Fruit fly (Drosophila melanogaster) S2 (cell line): Measurements from ENCODE around the gene Manf.

Experiments used
- CG8478 ChIP-seq: fragments of >200 bp; optimal IDR thresholded peaks from 2 replicates; lab custom pipeline; 2018
- CTCF ChIP-seq, 2 experiments: fragments of >200 bp; optimal IDR thresholded peaks; 2 replicates each; lab custom pipeline; 2018

DNA sequence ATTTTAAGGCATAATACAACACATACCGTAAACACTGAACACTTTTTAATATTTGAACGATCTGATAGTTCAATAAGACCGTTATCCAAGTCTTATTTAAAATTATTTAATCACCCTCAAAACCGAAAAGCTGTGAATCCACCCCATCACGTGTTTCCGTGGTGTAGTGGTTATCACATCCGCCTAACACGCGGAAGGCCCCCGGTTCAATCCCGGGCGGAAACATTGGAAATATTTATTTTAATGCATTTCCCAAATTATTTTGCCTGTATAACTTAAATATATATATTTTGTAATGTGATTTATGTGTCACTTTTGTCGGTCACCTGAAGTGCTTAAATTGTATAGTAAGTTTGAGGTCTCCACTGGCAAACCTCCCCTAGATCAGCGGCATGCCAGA is 27.7 kb upstream of the Manf start, which contains the start of gene CG44044:
- TF ChIP-seq CTCF (optimal IDR thresholded peaks at IDR 0.05; lab: Kevin White, UChicago) (no peak), CG8478 (lab: Kevin White, UChicago) (no peak)
